Fruit fly (Drosophila melanogaster) whole organism, adult: Measurements from ENCODE around the gene Cad96Cb.
A peak's percentile ranks its signal among the peaks of the same experiment; 100 is the strongest.

Source experiments
- CG11617 ChIP-seq: fragments of 200-800 bp; sonication (Bioruptor generic); optimal IDR thresholded peaks from 2 replicates; lab custom pipeline; 2017; ENCODE audit warnings: mild to moderate bottlenecking, missing biosample characterization, missing genetic modification reagents, missing genetic modification characterization
- CG12768 ChIP-seq: fragments of 200-800 bp; sonication (Bioruptor generic); optimal IDR thresholded peaks from 2 replicates; lab custom pipeline; 2017; ENCODE audit warnings: missing biosample characterization, missing genetic modification characterization, mild to moderate bottlenecking, moderate library complexity, missing genetic modification reagents
- CG14711 ChIP-seq: fragments of 200-800 bp; sonication (Bioruptor generic); optimal IDR thresholded peaks from 2 replicates; lab custom pipeline; 2018; ENCODE audit warnings: missing biosample characterization, mild to moderate bottlenecking, missing genetic modification characterization, moderate library complexity
- CG1620 ChIP-seq: fragments of 200-800 bp; sonication (Bioruptor generic); optimal IDR thresholded peaks from 2 replicates; lab custom pipeline; 2016; ENCODE audit warnings: missing biosample characterization, missing genetic modification characterization
- CG33017 ChIP-seq: fragments of 200-800 bp; sonication (Bioruptor generic); optimal IDR thresholded peaks from 2 replicates; lab custom pipeline; 2018; ENCODE audit warnings: missing biosample characterization, mild to moderate bottlenecking, missing genetic modification characterization, moderate library complexity
- CG5204 ChIP-seq: fragments of 200-800 bp; sonication (Bioruptor generic); optimal IDR thresholded peaks from 2 replicates; lab custom pipeline; 2016; ENCODE audit warnings: missing biosample characterization, missing genetic modification characterization
- CG7045 ChIP-seq: fragments of 200-800 bp; sonication (Bioruptor generic); optimal IDR thresholded peaks from 2 replicates; lab custom pipeline; 2017; ENCODE audit warnings: missing biosample characterization, mild to moderate bottlenecking, missing genetic modification characterization
- CG7101 ChIP-seq: fragments of 200-800 bp; sonication (Bioruptor generic); optimal IDR thresholded peaks from 2 replicates; lab custom pipeline; 2018; ENCODE audit warnings: missing biosample characterization, mild to moderate bottlenecking, missing genetic modification characterization, moderate library complexity
- Clk ChIP-seq: fragments of 200-800 bp; sonication (Bioruptor generic); optimal IDR thresholded peaks from 2 replicates; lab custom pipeline; 2017; ENCODE audit warnings: missing biosample characterization, missing genetic modification characterization
- Crg-1 ChIP-seq: fragments of 200-800 bp; sonication (Bioruptor generic); optimal IDR thresholded peaks from 2 replicates; lab custom pipeline; 2016; ENCODE audit warnings: missing biosample characterization, missing genetic modification characterization
- Hr96 ChIP-seq: fragments of 200-800 bp; sonication (Bioruptor generic); optimal IDR thresholded peaks from 2 replicates; lab custom pipeline; 2016; ENCODE audit warnings: missing biosample characterization, missing genetic modification characterization
- Mnt ChIP-seq: fragments of 200-800 bp; sonication (Bioruptor generic); optimal IDR thresholded peaks from 2 replicates; lab custom pipeline; 2016; ENCODE audit warnings: missing biosample characterization, mild to moderate bottlenecking, missing genetic modification characterization
- bab1 ChIP-seq: fragments of 200-800 bp; sonication (Bioruptor generic); optimal IDR thresholded peaks from 3 replicates; lab custom pipeline; 2019; ENCODE audit warnings: missing biosample characterization, mild to moderate bottlenecking, missing genetic modification characterization, moderate library complexity
- cic ChIP-seq: fragments of 200-800 bp; sonication (Bioruptor generic); optimal IDR thresholded peaks from 2 replicates; lab custom pipeline; 2017; ENCODE audit warnings: missing biosample characterization, mild to moderate bottlenecking, missing genetic modification characterization, moderate library complexity
- cnc ChIP-seq, 2 experiments: fragments of >200 bp; optimal IDR thresholded peaks; 2 replicates each; lab custom pipeline; 2017
- kay ChIP-seq: fragments of 200-800 bp; sonication (Bioruptor generic); peaks from one replicate; lab custom pipeline; 2016; ENCODE audit warnings: missing biosample characterization, missing genetic modification characterization, borderline replicate concordance
- ovo ChIP-seq: fragments of 200-800 bp; sonication (Bioruptor generic); optimal IDR thresholded peaks from 2 replicates; lab custom pipeline; 2016; ENCODE audit warnings: missing biosample characterization, missing genetic modification characterization
- pad ChIP-seq: fragments of 200-800 bp; sonication (Bioruptor generic); optimal IDR thresholded peaks from 3 replicates; lab custom pipeline; 2017; ENCODE audit warnings: missing biosample characterization, missing genetic modification characterization, mild to moderate bottlenecking, moderate library complexity, missing genetic modification reagents
- tj ChIP-seq: fragments of 200-800 bp; sonication (Bioruptor generic); optimal IDR thresholded peaks from 3 replicates; lab custom pipeline; 2017; ENCODE audit warnings: missing biosample characterization, mild to moderate bottlenecking, missing genetic modification characterization, moderate library complexity
- toe ChIP-seq: fragments of 200-800 bp; sonication (Bioruptor generic); optimal IDR thresholded peaks from 2 replicates; lab custom pipeline; 2016; ENCODE audit warnings: missing biosample characterization, missing genetic modification characterization

Cad96Cb gene

dm6 chr3R:25232271-25232989 lies at the start of gene Cad96Cb:
Cad96Cb (minus strand) TSS chr3R:25232321.
- TF ChIP-seq pad (GFP tag; lab: Kevin White, UChicago) (no peak), CG33017 (tag; lab: Kevin White, UChicago) (no peak), Crg-1 (GFP tag; lab: Kevin White, UChicago) (no peak), Mnt (GFP tag; lab: Kevin White, UChicago) (no peak), tj (GFP tag; lab: Kevin White, UChicago) (no peak), bab1 (GFP tag; lab: Kevin White, UChicago) (no peak), cnc (optimal IDR thresholded peaks at IDR 0.05; lab: Kevin White, UChicago) (no peak)

dm6 chr3R:25281165-25281564 lies 49.0 kb upstream of the Cad96Cb start, which contains the start of gene CG11892:
CG11892 (plus strand) TSS chr3R:25281548.
- TF ChIP-seq cic (GFP tag; lab: Kevin White, UChicago) = peak; percentile 93
- peak; percentile 93 for TF ChIP-seq CG7045 (GFP tag; lab: Kevin White, UChicago)
- TF ChIP-seq Mnt (GFP tag; lab: Kevin White, UChicago) = peak; percentile 67
- peak; percentile 89 for TF ChIP-seq CG33017 (tag; lab: Kevin White, UChicago)
- peak; percentile 30 for TF ChIP-seq ovo (GFP tag; lab: Kevin White, UChicago)
- no peak for TF ChIP-seq toe (GFP tag; lab: Kevin White, UChicago)
- TF ChIP-seq kay (GFP tag; lab: Kevin White, UChicago) = peak; percentile 93
- peak; percentile 89 for TF ChIP-seq CG12768
- TF ChIP-seq pad (GFP tag; lab: Kevin White, UChicago) = peak; percentile 68
- TF ChIP-seq CG1620 (GFP tag; lab: Kevin White, UChicago) = no peak
- TF ChIP-seq CG11617 = peak; percentile 82
- peak; percentile 28 for TF ChIP-seq CG5204 (GFP tag; lab: Kevin White, UChicago)
- TF ChIP-seq bab1 (GFP tag; lab: Kevin White, UChicago) = no peak
- peak; percentile 20 for TF ChIP-seq Crg-1 (GFP tag; lab: Kevin White, UChicago)
- TF ChIP-seq Hr96 = no peak
- peak; percentile 72 for TF ChIP-seq Clk (GFP tag; lab: Kevin White, UChicago)
- no peak for TF ChIP-seq cnc (optimal IDR thresholded peaks at IDR 0.05; lab: Kevin White, UChicago)
- peak; percentile 64 for TF ChIP-seq CG14711 (tag; lab: Kevin White, UChicago)
- TF ChIP-seq CG7101 (tag; lab: Kevin White, UChicago) = peak; percentile 87
- TF ChIP-seq tj (GFP tag; lab: Kevin White, UChicago) = peak; percentile 39

- TF ChIP-seq Hr96 (no peak), CG33017 (tag; lab: Kevin White, UChicago) (peak; percentile 45), Clk (GFP tag; lab: Kevin White, UChicago) (no peak), Crg-1 (GFP tag; lab: Kevin White, UChicago) (no peak), Mnt (GFP tag; lab: Kevin White, UChicago) (peak; percentile 33), CG14711 (tag; lab: Kevin White, UChicago) (no peak), toe (GFP tag; lab: Kevin White, UChicago) (no peak), CG1620 (GFP tag; lab: Kevin White, UChicago) (no peak), cnc (optimal IDR thresholded peaks at IDR 0.05; lab: Kevin White, UChicago) (no peak), CG11617 (no peak), CG7045 (GFP tag; lab: Kevin White, UChicago) (peak; percentile 50), tj (GFP tag; lab: Kevin White, UChicago) (no peak), ovo (GFP tag; lab: Kevin White, UChicago) (peak; percentile 23), CG5204 (GFP tag; lab: Kevin White, UChicago) (no peak), bab1 (GFP tag; lab: Kevin White, UChicago) (no peak), CG12768 (peak; percentile 53), CG7101 (tag; lab: Kevin White, UChicago) (peak; percentile 57), pad (GFP tag; lab: Kevin White, UChicago) (no peak), kay (GFP tag; lab: Kevin White, UChicago) (peak; percentile 90), cic (GFP tag; lab: Kevin White, UChicago) (peak; percentile 65)
Measured at dm6 chr3R:25279796-25280350, 47.8 kb upstream of the Cad96Cb start, which contains the start of gene CG10514. CG10514 (minus strand) TSS chr3R:25279846.

- TF ChIP-seq Clk (GFP tag; lab: Kevin White, UChicago) (no peak), cic (GFP tag; lab: Kevin White, UChicago) (no peak), CG14711 (tag; lab: Kevin White, UChicago) (no peak), CG11617 (no peak), pad (GFP tag; lab: Kevin White, UChicago) (no peak), CG1620 (GFP tag; lab: Kevin White, UChicago) (no peak), CG7045 (GFP tag; lab: Kevin White, UChicago) (no peak), bab1 (GFP tag; lab: Kevin White, UChicago) (no peak)
Measured at dm6 chr3R:25277112-25277511, 45.0 kb upstream of the Cad96Cb start, which contains the start of gene CG10513. CG10513 (minus strand) TSS chr3R:25277212.

- TF ChIP-seq bab1 (GFP tag; lab: Kevin White, UChicago) (no peak), CG12768 (peak; percentile 58), kay (GFP tag; lab: Kevin White, UChicago) (peak; percentile 94), cnc (optimal IDR thresholded peaks at IDR 0.05; lab: Kevin White, UChicago) (no peak), CG7101 (tag; lab: Kevin White, UChicago) (peak; percentile 65), CG11617 (peak; percentile 62), pad (GFP tag; lab: Kevin White, UChicago) (peak; percentile 44), ovo (GFP tag; lab: Kevin White, UChicago) (peak; percentile 20), CG1620 (GFP tag; lab: Kevin White, UChicago) (no peak), tj (GFP tag; lab: Kevin White, UChicago) (no peak), Clk (GFP tag; lab: Kevin White, UChicago) (no peak), Hr96 (no peak), cic (GFP tag; lab: Kevin White, UChicago) (peak; percentile 97), Crg-1 (GFP tag; lab: Kevin White, UChicago) (peak; percentile 11), CG33017 (tag; lab: Kevin White, UChicago) (peak; percentile 71), CG7045 (GFP tag; lab: Kevin White, UChicago) (peak; percentile 80), Mnt (GFP tag; lab: Kevin White, UChicago) (peak; percentile 19), CG14711 (tag; lab: Kevin White, UChicago) (peak; percentile 22), toe (GFP tag; lab: Kevin White, UChicago) (no peak), CG5204 (GFP tag; lab: Kevin White, UChicago) (peak; percentile 34)
Measured at dm6 chr3R:25275276-25275675, 43.2 kb upstream of the Cad96Cb start.
